Worm (Caenorhabditis elegans) whole organism, early embryonic: ENCODE data around the gene skr-4.

Experiments used
- F13C5.2 ChIP-seq: sonication (generic microtip); optimal IDR thresholded peaks from 2 replicates; lab custom pipeline; 2017; ENCODE audit warnings: mild to moderate bottlenecking, missing genetic modification characterization, inconsistent platforms, missing compliant biosample characterization
- hnd-1 ChIP-seq: sonication (generic microtip); optimal IDR thresholded peaks from 2 replicates; lab custom pipeline; 2016; ENCODE audit warnings: missing genetic modification characterization, missing compliant biosample characterization
- scrt-1 ChIP-seq: fragments of 200-800 bp; sonication (Bioruptor generic); IDR thresholded peaks from 2 replicates; pipeline ENCODE4 v1.3.6; 2022; ENCODE audit warnings: missing genetic modification characterization, missing compliant biosample characterization

ce11 chrV:19936945-19937344 is 12.9 kb downstream of the skr-4 start:
- TF ChIP-seq hnd-1, result no peak
- TF ChIP-seq scrt-1 (GFP tag; lab: Robert Waterston, UW), result no peak
- no peak for TF ChIP-seq F13C5.2
